Worm (Caenorhabditis elegans) whole organism, late embryonic: ENCODE measurements around the gene C09G5.7.

Experiments
- C38D4.7 ChIP-seq: fragments of 200-800 bp; sonication (Bioruptor generic); optimal IDR thresholded peaks from 2 replicates; lab custom pipeline; 2018; ENCODE audit warnings: mild to moderate bottlenecking, missing genetic modification characterization, moderate library complexity, missing compliant biosample characterization
- K02D7.2 ChIP-seq: sonication (generic microtip); optimal IDR thresholded peaks from 2 replicates; lab custom pipeline; 2017; ENCODE audit warnings: mild to moderate bottlenecking, missing genetic modification characterization, missing compliant biosample characterization
- K09A11.1 ChIP-seq: sonication (generic microtip); optimal IDR thresholded peaks from 2 replicates; lab custom pipeline; 2017; ENCODE audit warnings: antibody characterized with exemption, mild to moderate bottlenecking, missing genetic modification characterization, missing compliant biosample characterization; ENCODE audit not compliant: insufficient read depth
- ahr-1 ChIP-seq: sonication (generic microtip); optimal IDR thresholded peaks from 2 replicates; lab custom pipeline; 2016; ENCODE audit warnings: missing genetic modification characterization, missing compliant biosample characterization
- ceh-14 ChIP-seq: sonication (generic microtip); optimal IDR thresholded peaks from 2 replicates; lab custom pipeline; 2016; ENCODE audit warnings: missing genotype, missing genetic modification characterization, missing compliant biosample characterization
- ceh-19 ChIP-seq: fragments of 200-800 bp; sonication (Bioruptor generic); optimal IDR thresholded peaks from 2 replicates; lab custom pipeline; 2018; ENCODE audit warnings: mild to moderate bottlenecking, missing genetic modification characterization, missing compliant biosample characterization
- ceh-2 ChIP-seq: sonication (generic microtip); optimal IDR thresholded peaks from 2 replicates; lab custom pipeline; 2016; ENCODE audit warnings: missing genotype, missing genetic modification characterization, missing compliant biosample characterization
- ceh-30 ChIP-seq: fragments of 150-350 bp; optimal IDR thresholded peaks from 2 replicates; lab custom pipeline; 2014; ENCODE audit warnings: missing biosample characterization, missing genetic modification characterization
- ceh-31 ChIP-seq: sonication (generic microtip); optimal IDR thresholded peaks from 2 replicates; lab custom pipeline; 2016; ENCODE audit warnings: missing genetic modification characterization, missing compliant biosample characterization
- ceh-34 ChIP-seq: sonication (generic microtip); optimal IDR thresholded peaks from 2 replicates; lab custom pipeline; 2016; ENCODE audit warnings: mild to moderate bottlenecking, missing genetic modification characterization, missing compliant biosample characterization
- ceh-9 ChIP-seq: sonication (generic microtip); optimal IDR thresholded peaks from 2 replicates; lab custom pipeline; 2016; ENCODE audit warnings: mild to moderate bottlenecking, missing genetic modification characterization, inconsistent platforms, missing compliant biosample characterization
- dmd-4 ChIP-seq: sonication (generic microtip); optimal IDR thresholded peaks from 2 replicates; lab custom pipeline; 2016; ENCODE audit warnings: borderline replicate concordance, missing genetic modification characterization, missing compliant biosample characterization
- dve-1 ChIP-seq: sonication (generic microtip); optimal IDR thresholded peaks from 2 replicates; lab custom pipeline; 2017; ENCODE audit warnings: antibody characterized with exemption, mild to moderate bottlenecking, missing genetic modification characterization, missing compliant biosample characterization
- elt-2 ChIP-seq: sonication (generic microtip); optimal IDR thresholded peaks from 2 replicates; lab custom pipeline; 2016; ENCODE audit warnings: missing genetic modification reagents, missing genetic modification characterization, missing compliant biosample characterization
- ets-4 ChIP-seq: sonication (generic microtip); optimal IDR thresholded peaks from 2 replicates; lab custom pipeline; 2016; ENCODE audit warnings: missing genetic modification characterization, missing compliant biosample characterization
- fax-1 ChIP-seq: sonication (generic microtip); optimal IDR thresholded peaks from 2 replicates; lab custom pipeline; 2016; ENCODE audit warnings: missing genotype, missing genetic modification characterization, missing compliant biosample characterization
- fkh-10 ChIP-seq: fragments of 150-350 bp; optimal IDR thresholded peaks from 2 replicates; lab custom pipeline; 2014; ENCODE audit warnings: missing biosample characterization, missing genetic modification reagents, missing genetic modification characterization
- fkh-6 ChIP-seq: sonication (generic microtip); optimal IDR thresholded peaks from 2 replicates; lab custom pipeline; 2016; ENCODE audit warnings: missing genetic modification characterization, missing compliant biosample characterization
- hlh-13 ChIP-seq: fragments of 200-800 bp; sonication (Bioruptor generic); optimal IDR thresholded peaks from 2 replicates; lab custom pipeline; 2018; ENCODE audit warnings: mild to moderate bottlenecking, missing genetic modification characterization, missing compliant biosample characterization
- hlh-6 ChIP-seq: sonication (generic microtip); optimal IDR thresholded peaks from 2 replicates; lab custom pipeline; 2016; ENCODE audit warnings: missing genotype, missing genetic modification characterization, missing compliant biosample characterization
- lim-6 ChIP-seq: sonication (generic microtip); optimal IDR thresholded peaks from 2 replicates; lab custom pipeline; 2016; ENCODE audit warnings: missing genetic modification characterization, missing compliant biosample characterization
- nfya-1 ChIP-seq: sonication (generic microtip); optimal IDR thresholded peaks from 2 replicates; lab custom pipeline; 2017; ENCODE audit warnings: missing genetic modification characterization, mild to moderate bottlenecking, missing compliant biosample characterization, antibody characterized with exemption, moderate library complexity
- nhr-232 ChIP-seq: sonication (generic microtip); optimal IDR thresholded peaks from 2 replicates; lab custom pipeline; 2016; ENCODE audit warnings: missing genetic modification characterization, missing compliant biosample characterization
- odd-2 ChIP-seq: sonication (generic microtip); optimal IDR thresholded peaks from 2 replicates; lab custom pipeline; 2017; ENCODE audit warnings: antibody characterized with exemption, mild to moderate bottlenecking, missing genetic modification characterization, missing compliant biosample characterization
- pat-9 ChIP-seq: fragments of 200-800 bp; sonication (Bioruptor generic); optimal IDR thresholded peaks from 2 replicates; lab custom pipeline; 2018; ENCODE audit warnings: mild to moderate bottlenecking, missing genetic modification characterization, moderate library complexity, missing compliant biosample characterization
- pros-1 ChIP-seq: fragments of 150-350 bp; optimal IDR thresholded peaks from 2 replicates; lab custom pipeline; 2014; ENCODE audit warnings: missing biosample characterization, missing genetic modification reagents, missing genetic modification characterization
- ref-2 ChIP-seq: sonication (generic microtip); optimal IDR thresholded peaks from 2 replicates; lab custom pipeline; 2016; ENCODE audit warnings: missing genetic modification characterization, missing compliant biosample characterization
- tbx-2 ChIP-seq: sonication (generic microtip); optimal IDR thresholded peaks from 2 replicates; lab custom pipeline; 2016; ENCODE audit warnings: missing genetic modification characterization, missing compliant biosample characterization
- unc-3 ChIP-seq, 2 experiments: fragments of 200-800 bp in 1 of 2; sonication (Bioruptor generic) in 1 of 2; sonication (generic microtip) in 1 of 2; conservative IDR thresholded peaks in 1 of 2; optimal IDR thresholded peaks in 1 of 2; 2 replicates each; pipeline versions ENCODE4 v1.3.6 to Lab custom; 2016 to 2022; ENCODE audit warnings: missing compliant biosample characterization in 2 of 2, missing genetic modification characterization in 2 of 2, missing genetic modification reagents in 1 of 2
- unc-42 ChIP-seq: sonication (generic microtip); optimal IDR thresholded peaks from 2 replicates; lab custom pipeline; 2016; ENCODE audit warnings: missing genotype, missing genetic modification characterization, missing compliant biosample characterization
- unc-55 ChIP-seq: sonication (generic microtip); optimal IDR thresholded peaks from 2 replicates; lab custom pipeline; 2017; ENCODE audit warnings: missing biosample characterization, missing genetic modification reagents, missing genetic modification characterization
- zip-5 ChIP-seq: sonication (generic microtip); optimal IDR thresholded peaks from 2 replicates; lab custom pipeline; 2016; ENCODE audit warnings: missing genetic modification characterization, missing compliant biosample characterization

Gene C09G5.7

DNA sequence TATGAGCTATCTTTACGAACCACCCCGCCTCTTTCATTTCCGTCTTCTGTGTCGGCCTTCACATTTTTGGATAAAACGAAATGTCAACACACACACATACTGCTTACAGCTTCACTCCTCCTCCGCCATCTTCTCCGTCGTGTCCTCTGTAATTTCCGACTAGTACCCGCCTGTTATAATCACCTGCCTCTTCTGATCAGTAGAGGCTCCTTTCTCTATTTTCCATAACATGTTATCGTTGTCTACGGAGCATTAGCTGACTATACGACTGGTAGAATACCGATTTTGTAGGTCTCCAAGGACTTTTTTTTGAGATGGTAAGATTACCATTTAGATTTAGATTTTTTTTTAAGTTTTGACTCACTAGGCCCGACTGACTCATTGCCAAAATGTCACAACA is 29.7 kb upstream of the C09G5.7 start:
- TF ChIP-seq fax-1 (tag; lab: Kevin White, UChicago) (no peak), ceh-9 (tag; lab: Kevin White, UChicago) (no peak), nhr-232 (tag; lab: Kevin White, UChicago) (no peak), unc-55 (GFP tag; lab: Kevin White, UChicago) (no peak), dmd-4 (no peak), ref-2 (tag; lab: Kevin White, UChicago) (no peak), K09A11.1 (tag; lab: Kevin White, UChicago) (no peak), ceh-14 (no peak)
- TF ChIP-seq, all 69 proteins: peak for 0

DNA sequence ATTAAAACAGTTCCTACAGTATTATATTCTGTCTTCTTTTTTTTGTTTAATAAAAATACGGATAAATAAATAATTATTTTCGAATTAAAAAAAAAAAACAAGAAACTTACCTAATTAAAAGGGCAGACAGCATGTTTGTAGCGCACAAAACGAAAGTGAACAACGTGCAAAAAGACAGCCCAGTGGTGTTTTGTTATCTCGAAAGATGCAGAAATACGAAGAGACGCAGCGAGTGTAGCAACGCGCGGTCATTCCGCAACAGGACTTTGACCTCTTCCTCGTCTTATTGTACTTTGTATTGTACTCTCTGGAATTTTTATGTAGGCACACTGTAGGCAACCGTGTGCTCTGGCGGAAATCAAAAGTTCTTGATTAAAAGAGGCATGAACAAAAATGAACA is 21.0 kb upstream of the C09G5.7 start, which contains the start of gene gbh-1:
Gene gbh-1, minus strand, starts transcription at position 149 of the 400 bp plus-strand sequence.
- TF ChIP-seq elt-2 (tag; lab: Kevin White, UChicago) (peak; percentile 17), zip-5 (no peak)
- TF ChIP-seq, all 69 proteins: peak for 1

- no peak for TF ChIP-seq ceh-34
- TF ChIP-seq ceh-31 (tag; lab: Kevin White, UChicago): no peak
- no peak for TF ChIP-seq K02D7.2 (tag; lab: Kevin White, UChicago)
- TF ChIP-seq ceh-19: no peak
- TF ChIP-seq lim-6 (tag; lab: Kevin White, UChicago): no peak
- no peak for TF ChIP-seq unc-55 (GFP tag; lab: Kevin White, UChicago)
Observed at ce11 chrII:10694713-10695112, 20.0 kb upstream of the C09G5.7 start, which contains the start of gene lgc-57. TSS of gene lgc-57 (plus strand) at chrII:10695013.

DNA sequence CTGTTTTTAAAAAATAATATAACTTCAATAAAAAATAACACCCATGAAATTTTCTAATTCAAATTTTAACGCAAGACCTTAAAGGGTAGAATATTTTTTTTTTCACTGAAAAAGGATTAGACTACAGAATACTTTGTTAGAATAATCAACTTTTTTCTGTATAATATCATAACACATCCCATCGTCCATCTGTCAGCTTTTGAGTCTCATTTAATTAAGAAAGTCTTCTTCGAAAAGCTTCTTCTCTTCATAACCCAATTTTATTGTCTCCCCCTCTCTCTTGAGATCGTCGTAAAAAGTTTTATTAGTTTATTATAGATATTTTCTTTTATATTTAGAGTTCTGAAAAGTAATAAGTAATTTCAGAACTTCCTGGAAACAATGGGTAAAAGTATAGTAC is 18.6 kb upstream of the C09G5.7 start:
- TF ChIP-seq fax-1 (tag; lab: Kevin White, UChicago) (no peak), unc-42 (peak; percentile 77)

DNA sequence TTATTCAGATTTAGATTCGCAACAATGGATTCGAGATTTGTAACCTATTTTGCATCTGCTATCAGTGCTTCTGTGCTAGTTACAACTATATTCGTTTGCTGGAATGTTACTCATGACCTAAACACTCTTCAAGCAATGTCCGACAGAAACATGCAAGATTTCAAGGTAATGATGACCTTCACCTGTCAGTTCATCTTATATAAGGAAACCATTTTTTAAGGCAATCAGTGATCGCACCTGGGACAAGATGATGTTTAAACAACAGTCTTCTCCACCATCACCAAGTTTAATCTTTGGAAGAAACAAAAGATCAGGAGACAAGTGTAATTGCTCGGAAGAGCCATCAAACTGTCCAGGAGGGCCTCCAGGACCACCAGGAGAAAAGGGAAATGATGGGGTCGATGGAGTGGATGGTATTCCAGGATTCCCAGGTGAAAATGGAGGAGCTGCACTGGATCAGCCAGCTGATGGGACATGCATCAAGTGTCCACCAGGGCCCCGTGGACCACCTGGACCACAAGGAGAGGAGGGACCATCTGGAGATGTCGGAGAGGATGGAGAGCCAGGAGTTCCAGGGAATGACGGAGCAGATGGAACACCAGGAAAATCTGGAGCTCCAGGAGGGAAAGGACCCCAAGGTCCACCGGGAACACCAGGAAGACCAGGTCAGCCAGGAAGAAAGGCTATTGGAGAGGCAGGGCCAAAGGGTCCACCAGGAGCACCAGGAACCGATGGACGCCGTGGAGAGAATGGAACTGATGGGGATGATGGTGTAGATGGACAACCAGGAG is 10.9 kb upstream of the C09G5.7 start, which contains the start of gene col-79:
Gene col-79, plus strand, starts transcription at position 20 of the 791 bp plus-strand sequence.
- TF ChIP-seq hlh-6 (tag; lab: Kevin White, UChicago) (peak; percentile 40), K02D7.2 (tag; lab: Kevin White, UChicago) (no peak)

- TF ChIP-seq unc-3 (GFP tag; conservative IDR thresholded peaks at IDR 0.05; lab: Robert Waterston, UW): no peak
- TF ChIP-seq unc-3 (tag; optimal IDR thresholded peaks at IDR 0.05; lab: Kevin White, UChicago): no peak
- TF ChIP-seq fax-1 (tag; lab: Kevin White, UChicago): no peak
- no peak for TF ChIP-seq ceh-2
- TF ChIP-seq hlh-13 (GFP tag; lab: Kevin White, UChicago): no peak
- TF ChIP-seq ceh-19: no peak
- TF ChIP-seq dve-1: no peak
- no peak for TF ChIP-seq tbx-2
- no peak for TF ChIP-seq pat-9 (tag; lab: Kevin White, UChicago)
- no peak for TF ChIP-seq C38D4.7
- no peak for TF ChIP-seq ceh-30 (tag; lab: Kevin White, UChicago)
- TF ChIP-seq ets-4: no peak
- no peak for TF ChIP-seq ahr-1 (tag; lab: Kevin White, UChicago)
- TF ChIP-seq fkh-6 (tag; lab: Kevin White, UChicago): no peak
- TF ChIP-seq fkh-10: no peak
- no peak for TF ChIP-seq nfya-1 (tag; lab: Kevin White, UChicago)
- no peak for TF ChIP-seq odd-2 (tag; lab: Kevin White, UChicago)
- TF ChIP-seq ceh-9 (tag; lab: Kevin White, UChicago): no peak
- TF ChIP-seq pros-1 (tag; lab: Kevin White, UChicago): no peak
Observed at ce11 chrII:10704575-10705170, 10.0 kb upstream of the C09G5.7 start, which contains the start of gene col-39. TSS of gene col-39 (plus strand) at chrII:10704916.
